Worm (Caenorhabditis elegans): Measurements from ENCODE around the gene K08B12.1.

Gene K08B12.1

ce11 chrV:6211509-6211908 is 47.7 kb upstream of the K08B12.1 start (continued):
- TF ChIP-seq Y67H2A.10 (GFP tag; conservative IDR thresholded peaks at IDR 0.05) (no peak), Y53F4B.3 (GFP tag; IDR thresholded peaks at IDR 0.05) (no peak), egl-44 (GFP tag; IDR thresholded peaks at IDR 0.05) (0 out of 2 replicates have a peak, but pooled peaks have one; percentile 22), lin-54 (GFP tag; optimal IDR thresholded peaks at IDR 0.05) (no peak), ztf-26 (tag; optimal IDR thresholded peaks at IDR 0.05) (no peak), repo-1 (tag; optimal IDR thresholded peaks at IDR 0.05) (no peak), ztf-18 (tag; optimal IDR thresholded peaks at IDR 0.05) (no peak), him-1 (tag; optimal IDR thresholded peaks at IDR 0.05) (no peak), unc-62 (GFP tag; optimal IDR thresholded peaks at IDR 0.05) (peak; percentile 19), ceh-40 (GFP tag; IDR thresholded peaks at IDR 0.05) (no peak), ets-4 (GFP tag; optimal IDR thresholded peaks at IDR 0.05) (peak; percentile 20), madf-8 (GFP tag; conservative IDR thresholded peaks at IDR 0.05) (no peak), B0336.3 (GFP tag; IDR thresholded peaks at IDR 0.05) (no peak), madf-6 (GFP tag; IDR thresholded peaks at IDR 0.05) (no peak)

ce11 chrV:6212566-6212965 is 46.6 kb upstream of the K08B12.1 start:
- TF ChIP-seq snpc-3.4 (tag; optimal IDR thresholded peaks at IDR 0.05) (no peak), nhr-27 (tag; optimal IDR thresholded peaks at IDR 0.05) (no peak), egrh-3 (GFP tag; IDR thresholded peaks at IDR 0.05) (no peak), ama-1 (optimal IDR thresholded peaks at IDR 0.05) (no peak), ama-1 (GFP tag; optimal IDR thresholded peaks at IDR 0.05) (no peak), snpc-4 (GFP tag; optimal IDR thresholded peaks at IDR 0.05) (no peak), snpc-4 (tag; optimal IDR thresholded peaks at IDR 0.05) (no peak)

DNA sequence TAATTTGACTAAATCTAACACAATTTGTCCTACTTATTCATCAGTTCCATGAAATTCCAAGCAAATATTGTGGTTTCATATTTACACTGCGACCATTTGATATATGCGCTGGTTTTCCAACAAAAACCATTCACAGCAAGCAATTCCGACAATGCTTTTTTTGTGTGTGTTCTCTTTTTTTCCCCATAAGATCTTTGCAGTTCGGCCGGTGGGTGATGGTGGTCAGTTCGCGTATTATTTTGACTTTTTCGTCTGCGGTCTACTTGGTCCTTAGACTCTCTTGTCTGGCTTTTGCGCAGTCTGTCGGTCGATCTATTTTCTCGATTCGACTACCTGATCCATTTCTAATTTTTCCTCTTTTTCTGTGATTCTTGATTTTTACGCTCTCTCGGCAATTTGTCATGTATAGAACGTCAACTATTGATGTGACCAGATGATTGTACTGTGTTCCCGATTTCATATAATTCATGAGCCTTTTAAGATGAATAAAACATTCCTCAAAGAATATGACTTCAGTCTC is 45.9 kb upstream of the K08B12.1 start:
- no peak for TF ChIP-seq athp-1 (tag; optimal IDR thresholded peaks at IDR 0.05)
- no peak for TF ChIP-seq lag-1 (GFP tag; IDR thresholded peaks at IDR 0.05)
- TF ChIP-seq F23B12.7 (tag; optimal IDR thresholded peaks at IDR 0.05; ENCODE audit: insufficient read depth): no peak
- no peak for TF ChIP-seq unc-130 (GFP tag; optimal IDR thresholded peaks at IDR 0.05)
- TF ChIP-seq sea-2 (GFP tag; IDR thresholded peaks at IDR 0.05): no peak
- TF ChIP-seq F57C9.4 (tag; optimal IDR thresholded peaks at IDR 0.05): no peak
- TF ChIP-seq mcd-1 (GFP tag; IDR thresholded peaks at IDR 0.05): no peak
- TF ChIP-seq nfya-2 (GFP tag; IDR thresholded peaks at IDR 0.05): no peak
- TF ChIP-seq hmg-1.2 (GFP tag; IDR thresholded peaks at IDR 0.05): no peak
- no peak for TF ChIP-seq snpc-3.4 (tag; optimal IDR thresholded peaks at IDR 0.05)
- TF ChIP-seq xnd-1 (tag; optimal IDR thresholded peaks at IDR 0.05): no peak
- TF ChIP-seq hmg-20 (GFP tag; IDR thresholded peaks at IDR 0.05): no peak
- TF ChIP-seq cebp-1 (GFP tag; IDR thresholded peaks at IDR 0.05): no peak
- TF ChIP-seq cebp-1 (tag; optimal IDR thresholded peaks at IDR 0.05): no peak
- TF ChIP-seq F22D6.2 (tag; optimal IDR thresholded peaks at IDR 0.05): no peak

ce11 chrV:6213845-6214244 is 45.3 kb upstream of the K08B12.1 start:
- peak; percentile 53; the same call in 1 of the 2 replicates for TF ChIP-seq lin-26 (GFP tag; IDR thresholded peaks at IDR 0.05)
- TF ChIP-seq madf-6 (GFP tag; IDR thresholded peaks at IDR 0.05): no peak
- TF ChIP-seq C06A6.2 (GFP tag; conservative IDR thresholded peaks at IDR 0.05): no peak
- TF ChIP-seq ceh-58 (GFP tag; IDR thresholded peaks at IDR 0.05): no peak
- no peak for TF ChIP-seq hsf-1 (GFP tag; IDR thresholded peaks at IDR 0.05)
- no peak for TF ChIP-seq sea-2 (GFP tag; IDR thresholded peaks at IDR 0.05)
- TF ChIP-seq dpff-1 (tag; optimal IDR thresholded peaks at IDR 0.05): no peak
- no peak for TF ChIP-seq F57A8.1 (GFP tag; optimal IDR thresholded peaks at IDR 0.05)
- TF ChIP-seq B0019.2 (GFP tag; conservative IDR thresholded peaks at IDR 0.05): no peak
- peak; percentile 30; the same call in 1 of the 2 replicates for TF ChIP-seq mcd-1 (GFP tag; IDR thresholded peaks at IDR 0.05)
- TF ChIP-seq atf-7 (tag; optimal IDR thresholded peaks at IDR 0.05): no peak
- peak; percentile 65 for TF ChIP-seq attf-5 (GFP tag; optimal IDR thresholded peaks at IDR 0.05)
- TF ChIP-seq K12H6.12 (tag; optimal IDR thresholded peaks at IDR 0.05): peak; percentile 38
- no peak for TF ChIP-seq ztf-6 (GFP tag; IDR thresholded peaks at IDR 0.05)
- no peak for TF ChIP-seq ztf-22 (GFP tag; optimal IDR thresholded peaks at IDR 0.05)
- TF ChIP-seq F49E8.2 (tag; optimal IDR thresholded peaks at IDR 0.05; ENCODE audit: insufficient read depth): no peak
